Worm (Caenorhabditis elegans) whole organism, L2 larva: ENCODE measurements around the gene C15H11.1.

Source experiments
- C34F6.9 ChIP-seq: fragments of 150-350 bp; optimal IDR thresholded peaks from 2 replicates; lab custom pipeline; 2014; ENCODE audit warnings: missing biosample characterization, missing genetic modification characterization
- F13H6.1 ChIP-seq: sonication (generic microtip); optimal IDR thresholded peaks from 2 replicates; lab custom pipeline; 2016; ENCODE audit warnings: missing genetic modification characterization, missing compliant biosample characterization
- R02D3.7 ChIP-seq: fragments of 150-350 bp; optimal IDR thresholded peaks from 2 replicates; lab custom pipeline; 2014; ENCODE audit warnings: missing biosample characterization, missing genetic modification characterization
- Y55F3AM.14 ChIP-seq: fragments of 200-800 bp; sonication (Bioruptor generic); optimal IDR thresholded peaks from 2 replicates; lab custom pipeline; 2018; ENCODE audit warnings: mild to moderate bottlenecking, missing genetic modification characterization, missing compliant biosample characterization
- ZK546.5 ChIP-seq: sonication (generic microtip); optimal IDR thresholded peaks from 2 replicates; lab custom pipeline; 2017; ENCODE audit warnings: missing biosample characterization, missing genetic modification characterization
- aly-2 ChIP-seq: fragments of 150-350 bp; optimal IDR thresholded peaks from 2 replicates; lab custom pipeline; 2014; ENCODE audit warnings: missing biosample characterization, missing genetic modification characterization
- ama-1 ChIP-seq: fragments of 150-350 bp; optimal IDR thresholded peaks from 2 replicates; lab custom pipeline; 2018; ENCODE audit warnings: inconsistent platforms
- blmp-1 ChIP-seq: sonication (generic microtip); optimal IDR thresholded peaks from 2 replicates; lab custom pipeline; 2017; ENCODE audit warnings: missing genetic modification characterization, mild to moderate bottlenecking, missing compliant biosample characterization, antibody characterized with exemption, moderate library complexity; ENCODE audit not compliant: insufficient read depth
- ceh-16 ChIP-seq: fragments of 150-350 bp; optimal IDR thresholded peaks from 2 replicates; lab custom pipeline; 2014; ENCODE audit warnings: missing biosample characterization, missing genetic modification characterization
- ceh-82 ChIP-seq: fragments of 150-350 bp; optimal IDR thresholded peaks from 2 replicates; lab custom pipeline; 2014; ENCODE audit warnings: missing biosample characterization, missing genetic modification characterization
- crh-2 ChIP-seq: sonication (generic microtip); optimal IDR thresholded peaks from 2 replicates; lab custom pipeline; 2017; ENCODE audit warnings: missing biosample characterization, missing genetic modification characterization
- egl-27 ChIP-seq: sonication (generic microtip); optimal IDR thresholded peaks from 3 replicates; lab custom pipeline; 2017; ENCODE audit warnings: missing biosample characterization, missing genetic modification reagents, missing genetic modification characterization
- elt-1 ChIP-seq: fragments of 150-350 bp; optimal IDR thresholded peaks from 2 replicates; lab custom pipeline; 2014; ENCODE audit warnings: missing biosample characterization, missing genetic modification characterization
- elt-3 ChIP-seq: sonication (generic microtip); optimal IDR thresholded peaks from 2 replicates; lab custom pipeline; 2017; ENCODE audit warnings: missing biosample characterization, missing genetic modification characterization
- fos-1 ChIP-seq: fragments of 150-350 bp; optimal IDR thresholded peaks from 2 replicates; lab custom pipeline; 2014; ENCODE audit warnings: missing biosample characterization, missing genetic modification characterization
- gmeb-1 ChIP-seq: fragments of 150-350 bp; optimal IDR thresholded peaks from 2 replicates; lab custom pipeline; 2014; ENCODE audit warnings: missing biosample characterization, missing genetic modification characterization
- lin-11 ChIP-seq: fragments of 150-350 bp; sonication (generic microtip); optimal IDR thresholded peaks from 2 replicates; lab custom pipeline; 2014; ENCODE audit warnings: missing biosample characterization, missing genetic modification characterization, inconsistent platforms, mixed read lengths
- lin-39 ChIP-seq: fragments of 150-350 bp; optimal IDR thresholded peaks from 2 replicates; lab custom pipeline; 2014; ENCODE audit warnings: missing biosample characterization, missing genetic modification reagents, missing genetic modification characterization
- lsy-2 ChIP-seq, 2 experiments: fragments of 150-350 bp in 1 of 2; sonication (generic microtip) in 1 of 2; optimal IDR thresholded peaks; 2 replicates each; lab custom pipeline; 2014 to 2017; ENCODE audit warnings: missing biosample characterization in 2 of 2, missing genetic modification characterization in 2 of 2
- mab-5 ChIP-seq: fragments of 150-350 bp; optimal IDR thresholded peaks from 2 replicates; lab custom pipeline; 2014; ENCODE audit warnings: missing biosample characterization, missing genetic modification characterization
- nhr-10 ChIP-seq: sonication (generic microtip); optimal IDR thresholded peaks from 2 replicates; lab custom pipeline; 2017; ENCODE audit warnings: missing biosample characterization, missing genetic modification characterization
- nhr-11 ChIP-seq: fragments of 150-350 bp; optimal IDR thresholded peaks from 2 replicates; lab custom pipeline; 2014; ENCODE audit warnings: missing biosample characterization, missing genetic modification characterization
- nhr-12 ChIP-seq: fragments of 150-350 bp; optimal IDR thresholded peaks from 2 replicates; lab custom pipeline; 2014; ENCODE audit warnings: missing biosample characterization, missing genetic modification characterization
- nhr-129 ChIP-seq: fragments of 150-350 bp; optimal IDR thresholded peaks from 2 replicates; lab custom pipeline; 2014; ENCODE audit warnings: missing biosample characterization, missing genetic modification characterization
- nhr-21 ChIP-seq: fragments of 150-350 bp; optimal IDR thresholded peaks from 2 replicates; lab custom pipeline; 2014; ENCODE audit warnings: missing biosample characterization, missing genetic modification characterization
- nhr-23 ChIP-seq: fragments of 150-350 bp; optimal IDR thresholded peaks from 2 replicates; lab custom pipeline; 2014; ENCODE audit warnings: missing biosample characterization, missing genetic modification reagents, missing genetic modification characterization
- nhr-237 ChIP-seq: fragments of 150-350 bp; optimal IDR thresholded peaks from 2 replicates; lab custom pipeline; 2014; ENCODE audit warnings: missing biosample characterization, missing genetic modification characterization
- nhr-25 ChIP-seq: fragments of 150-350 bp; sonication (generic microtip); optimal IDR thresholded peaks from 3 replicates; lab custom pipeline; 2014; ENCODE audit warnings: missing biosample characterization, missing genetic modification characterization
- nhr-6 ChIP-seq: fragments of 150-350 bp; optimal IDR thresholded peaks from 2 replicates; lab custom pipeline; 2014; ENCODE audit warnings: missing biosample characterization, missing genetic modification characterization
- nhr-77 ChIP-seq: fragments of 150-350 bp; optimal IDR thresholded peaks from 2 replicates; lab custom pipeline; 2014; ENCODE audit warnings: missing biosample characterization, missing genetic modification characterization
- sem-4 ChIP-seq: fragments of 150-350 bp; optimal IDR thresholded peaks from 2 replicates; lab custom pipeline; 2014; ENCODE audit warnings: missing biosample characterization, missing genetic modification reagents, missing genetic modification characterization
- skn-1 ChIP-seq: sonication (generic microtip); optimal IDR thresholded peaks from 2 replicates; lab custom pipeline; 2017; ENCODE audit warnings: missing biosample characterization, missing genetic modification characterization
- sma-3 ChIP-seq: sonication (generic microtip); optimal IDR thresholded peaks from 2 replicates; lab custom pipeline; 2016; ENCODE audit warnings: missing genetic modification reagents, missing genetic modification characterization, missing compliant biosample characterization
- sma-9 ChIP-seq, 2 experiments: fragments of 150-350 bp in 1 of 2; sonication (generic microtip) in 1 of 2; optimal IDR thresholded peaks; 2 replicates each; lab custom pipeline; 2014 to 2016; ENCODE audit warnings: missing genetic modification characterization in 2 of 2, mild to moderate bottlenecking in 1 of 2, missing biosample characterization in 1 of 2, missing compliant biosample characterization in 1 of 2, missing genetic modification reagents in 1 of 2, moderate library complexity in 1 of 2
- snpc-4 ChIP-seq: fragments of 150-350 bp; optimal IDR thresholded peaks from 2 replicates; lab custom pipeline; 2014; ENCODE audit warnings: missing biosample characterization, missing genetic modification characterization
- unc-55 ChIP-seq: fragments of 150-350 bp; sonication (generic microtip); optimal IDR thresholded peaks from 3 replicates; lab custom pipeline; 2014; ENCODE audit warnings: missing biosample characterization, missing genetic modification reagents, missing genetic modification characterization
- unc-62 ChIP-seq: fragments of 150-350 bp; optimal IDR thresholded peaks from 2 replicates; lab custom pipeline; 2014; ENCODE audit warnings: missing biosample characterization, missing genetic modification reagents, missing genetic modification characterization
- ztf-1 ChIP-seq: fragments of 200-800 bp; sonication (Bioruptor generic); conservative IDR thresholded peaks from 2 replicates; pipeline ENCODE4 v1.3.6; 2022; ENCODE audit warnings: missing genetic modification characterization, missing compliant biosample characterization
- ztf-4 ChIP-seq: fragments of 150-350 bp; optimal IDR thresholded peaks from 2 replicates; lab custom pipeline; 2014; ENCODE audit warnings: missing biosample characterization, missing genetic modification characterization

The C15H11.1 gene

DNA sequence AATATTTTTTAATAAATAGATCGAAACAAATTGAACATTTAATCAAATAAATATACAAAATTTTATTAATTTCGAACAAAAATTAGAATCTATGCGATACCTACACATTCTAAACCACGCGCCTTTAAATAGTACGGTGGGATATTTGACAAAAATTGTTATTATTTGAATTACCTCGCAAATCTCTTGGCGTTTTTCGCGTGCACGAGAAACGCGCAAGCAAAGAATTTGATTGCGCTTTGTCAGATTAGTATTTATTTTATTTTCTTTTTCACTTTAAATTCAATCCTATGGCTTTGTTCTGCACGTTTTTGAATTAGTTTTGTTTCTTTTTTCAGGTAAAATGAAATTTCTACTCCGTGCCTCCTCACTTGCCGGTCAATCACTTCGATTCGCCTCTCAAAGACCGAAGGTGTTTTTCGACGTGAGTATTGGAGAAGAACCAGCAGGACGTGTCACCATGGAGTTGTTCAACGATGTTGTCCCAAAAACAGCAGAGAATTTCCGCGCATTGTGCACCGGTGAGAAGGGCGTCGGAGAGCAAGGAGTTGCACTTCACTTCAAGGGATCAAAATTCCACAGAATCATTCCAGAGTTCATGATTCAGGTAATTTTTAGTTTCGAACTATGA lies 37.8 kb upstream of the C15H11.1 start, which contains the start of gene cyn-1 (continued):
- TF ChIP-seq nhr-237 (tag; lab: Kevin White, UChicago) (no peak), ztf-4 (tag; lab: Kevin White, UChicago) (no peak), ztf-1 (GFP tag; lab: Robert Waterston, UW) (no peak), aly-2 (tag; lab: Kevin White, UChicago) (no peak), R02D3.7 (tag; lab: Kevin White, UChicago) (peak; percentile 49), ama-1 (lab: Kevin White, UChicago) (peak; percentile 78)
- TF ChIP-seq, all 48 proteins: peak for 22

DNA sequence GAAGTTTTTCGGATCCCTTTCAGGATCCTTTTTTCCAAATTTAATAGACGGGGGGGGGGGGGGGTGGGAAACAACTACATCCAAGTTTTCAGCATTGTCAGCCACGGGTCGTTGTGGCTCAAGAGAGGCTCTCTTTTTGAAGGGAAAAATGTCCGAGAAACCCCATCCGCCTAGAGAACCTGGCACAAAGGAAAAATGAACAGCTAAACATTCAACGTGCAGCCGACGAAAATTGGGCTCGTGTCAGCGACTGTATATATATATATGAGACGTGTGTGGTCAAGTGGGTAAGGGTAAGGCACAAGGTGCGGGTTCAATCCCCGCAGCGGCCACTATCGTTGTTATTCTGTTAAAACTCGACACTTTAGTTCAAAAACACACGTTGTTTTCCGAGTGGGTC lies 35.0 kb upstream of the C15H11.1 start, which contains the start of gene Y49A3A.4:
Y49A3A.4 (minus strand) TSS at position 314 of the 400 bp plus-strand sequence.
- TF ChIP-seq nhr-6 (tag; lab: Kevin White, UChicago), result no peak
- no peak for TF ChIP-seq nhr-12 (tag; lab: Kevin White, UChicago)
- peak; percentile 89 for TF ChIP-seq snpc-4
- TF ChIP-seq sma-3 (GFP tag; lab: Kevin White, UChicago), result no peak

DNA sequence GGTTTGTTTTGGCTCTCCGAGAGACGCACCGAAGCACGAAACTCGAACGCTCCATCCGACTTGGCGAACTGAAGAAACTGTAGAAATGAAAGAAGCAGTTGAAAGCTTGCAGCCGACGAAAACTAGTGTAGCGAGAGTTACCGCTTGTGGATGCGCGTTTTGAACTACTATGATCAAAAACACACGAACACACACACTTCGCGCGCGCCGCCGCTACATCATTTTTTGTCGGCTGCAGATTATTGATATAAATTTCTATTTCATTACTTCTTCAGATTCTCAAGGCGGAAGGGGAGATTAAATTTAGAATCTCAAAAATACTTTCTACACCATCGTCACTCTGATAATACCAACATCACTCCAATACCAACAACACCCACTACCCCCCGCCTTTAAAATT lies 31.6 kb upstream of the C15H11.1 start:
- no peak for TF ChIP-seq aly-2 (tag; lab: Kevin White, UChicago)
- TF ChIP-seq mab-5 (tag; lab: Kevin White, UChicago), result no peak
- TF ChIP-seq nhr-12 (tag; lab: Kevin White, UChicago), result no peak
- no peak for TF ChIP-seq lin-11 (tag; lab: Kevin White, UChicago)
- no peak for TF ChIP-seq lin-39 (tag; lab: Kevin White, UChicago)
- no peak for TF ChIP-seq elt-3 (tag; lab: Kevin White, UChicago)
- no peak for TF ChIP-seq egl-27 (tag; lab: Kevin White, UChicago)
- no peak for TF ChIP-seq blmp-1 (tag; lab: Kevin White, UChicago)
- no peak for TF ChIP-seq unc-62 (GFP tag; lab: Kevin White, UChicago)
- no peak for TF ChIP-seq ceh-82 (tag; lab: Kevin White, UChicago)
- TF ChIP-seq nhr-129 (tag; lab: Kevin White, UChicago), result no peak
- no peak for TF ChIP-seq ztf-1 (GFP tag; lab: Robert Waterston, UW)
- TF ChIP-seq nhr-21, result no peak
- no peak for TF ChIP-seq nhr-6 (tag; lab: Kevin White, UChicago)
- TF ChIP-seq ama-1 (lab: Kevin White, UChicago), result no peak
- TF ChIP-seq skn-1 (tag; lab: Kevin White, UChicago), result no peak

- TF ChIP-seq blmp-1 (tag; lab: Kevin White, UChicago) (peak; percentile 64), unc-62 (GFP tag; lab: Kevin White, UChicago) (no peak), unc-55 (GFP tag; lab: Kevin White, UChicago) (no peak), nhr-25 (tag; lab: Kevin White, UChicago) (no peak), R02D3.7 (tag; lab: Kevin White, UChicago) (no peak), fos-1 (peak; percentile 12), Y55F3AM.14 (no peak), nhr-237 (tag; lab: Kevin White, UChicago) (no peak), sem-4 (peak; percentile 6), C34F6.9 (tag; lab: Kevin White, UChicago) (no peak), lsy-2 (tag; optimal IDR thresholded peaks at IDR 0.05; lab: Kevin White, UChicago) (peak in 1 of 2 experiments; percentile 74), sma-9 (GFP tag; optimal IDR thresholded peaks at IDR 0.05; lab: Kevin White, UChicago) (no peak), sma-9 (tag; optimal IDR thresholded peaks at IDR 0.05; lab: Kevin White, UChicago) (no peak)
- TF ChIP-seq, all 48 proteins: peak for 4
These were observed 28.9 kb upstream of the C15H11.1 start for ce11 chrV:14364586-14365248.

DNA sequence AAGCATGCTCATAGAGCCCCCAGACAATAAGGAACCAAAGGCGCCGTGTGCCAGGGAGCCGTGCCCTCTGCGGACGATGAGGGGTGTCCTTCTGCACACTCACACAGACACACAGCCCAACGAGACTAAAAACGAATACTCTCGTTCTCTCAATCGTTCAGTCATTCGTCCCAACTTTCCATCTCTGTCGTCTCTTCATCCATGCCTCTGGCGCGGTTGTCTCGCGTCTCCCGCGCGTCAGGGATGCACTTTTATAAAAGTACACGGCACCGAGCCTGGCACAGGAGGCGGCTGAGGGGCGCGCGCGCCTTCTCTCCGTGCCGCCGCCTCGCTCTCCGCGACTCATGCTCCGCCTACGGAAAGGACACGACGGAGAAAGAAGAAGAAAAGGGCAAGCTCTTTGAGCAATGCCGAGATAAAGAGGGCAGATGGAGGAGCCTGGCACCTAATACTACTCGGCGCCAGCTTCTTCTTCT lies 27.1 kb upstream of the C15H11.1 start:
- TF ChIP-seq nhr-11 (no peak), gmeb-1 (tag; lab: Kevin White, UChicago) (no peak), mab-5 (tag; lab: Kevin White, UChicago) (no peak), nhr-23 (tag; lab: Kevin White, UChicago) (no peak), egl-27 (tag; lab: Kevin White, UChicago) (peak; percentile 55), nhr-10 (tag; lab: Kevin White, UChicago) (no peak), sma-3 (GFP tag; lab: Kevin White, UChicago) (peak; percentile 46), ceh-16 (tag; lab: Kevin White, UChicago) (no peak), elt-1 (tag; lab: Kevin White, UChicago) (no peak), elt-3 (tag; lab: Kevin White, UChicago) (no peak), nhr-25 (tag; lab: Kevin White, UChicago) (no peak), aly-2 (tag; lab: Kevin White, UChicago) (no peak), lsy-2 (tag; optimal IDR thresholded peaks at IDR 0.05; lab: Kevin White, UChicago) (peak in 1 of 2 experiments; percentile 78), ztf-1 (GFP tag; lab: Robert Waterston, UW) (no peak), unc-55 (GFP tag; lab: Kevin White, UChicago) (peak; percentile 88), ZK546.5 (no peak), ztf-4 (tag; lab: Kevin White, UChicago) (no peak), unc-62 (GFP tag; lab: Kevin White, UChicago) (peak; percentile 72), lin-39 (tag; lab: Kevin White, UChicago) (no peak), nhr-237 (tag; lab: Kevin White, UChicago) (no peak), nhr-77 (tag; lab: Kevin White, UChicago) (peak; percentile 58), ceh-82 (tag; lab: Kevin White, UChicago) (peak; percentile 34), crh-2 (tag; lab: Kevin White, UChicago) (peak; percentile 44), F13H6.1 (tag; lab: Kevin White, UChicago) (peak; percentile 86)
